Worm (Caenorhabditis elegans) whole organism, young adult: ENCODE data around the gene Y47D3B.12.

Experiments
- aptf-2 ChIP-seq: fragments of 200-800 bp; sonication (Bioruptor generic); conservative IDR thresholded peaks from 2 replicates; pipeline ENCODE4 v1.3.6; 2022; ENCODE audit warnings: missing genetic modification reagents, missing genetic modification characterization, missing compliant biosample characterization
- ceh-40 ChIP-seq: fragments of 200-800 bp; sonication (Bioruptor generic); IDR thresholded peaks from 2 replicates; pipeline ENCODE4 v1.3.6; 2022; ENCODE audit warnings: missing genetic modification characterization, missing compliant biosample characterization
- let-526 ChIP-seq: fragments of 200-800 bp; sonication (Bioruptor generic); IDR thresholded peaks from 2 replicates; pipeline ENCODE4 v1.3.6; 2022; ENCODE audit warnings: missing genetic modification reagents, missing genetic modification characterization, missing compliant biosample characterization
- madf-6 ChIP-seq: fragments of 200-800 bp; sonication (Bioruptor generic); IDR thresholded peaks from 2 replicates; pipeline ENCODE4 v1.3.6; 2022; ENCODE audit warnings: missing genetic modification reagents, missing genetic modification characterization, missing compliant biosample characterization
- nhr-179 ChIP-seq: sonication (generic microtip); optimal IDR thresholded peaks from 2 replicates; lab custom pipeline; 2016; ENCODE audit warnings: mild to moderate bottlenecking, missing genetic modification characterization, missing compliant biosample characterization
- unc-130 ChIP-seq: sonication (generic microtip); optimal IDR thresholded peaks from 2 replicates; lab custom pipeline; 2016; ENCODE audit warnings: missing genetic modification reagents, missing genetic modification characterization, missing compliant biosample characterization
- unc-62 ChIP-seq: fragments of 150-350 bp; optimal IDR thresholded peaks from 2 replicates; lab custom pipeline; 2014; ENCODE audit warnings: missing biosample characterization, missing genetic modification reagents, missing genetic modification characterization

- TF ChIP-seq ceh-40 (GFP tag; lab: Robert Waterston, UW) (no peak), unc-130 (no peak), let-526 (no peak), nhr-179 (tag; lab: Kevin White, UChicago) (no peak), aptf-2 (GFP tag; lab: Robert Waterston, UW) (no peak), madf-6 (GFP tag; lab: Robert Waterston, UW) (no peak), unc-62 (GFP tag; lab: Kevin White, UChicago) (no peak)
Measured at ce11 chrIII:11405049-11405448, 2.2 kb downstream of the Y47D3B.12 start, which contains the start of gene Y47D3B.4.
